Worm (Caenorhabditis elegans): ENCODE results near the gene B0284.3.
A peak's percentile ranks its signal among the peaks of the same experiment; 100 is the strongest.

The B0284.3 gene

DNA sequence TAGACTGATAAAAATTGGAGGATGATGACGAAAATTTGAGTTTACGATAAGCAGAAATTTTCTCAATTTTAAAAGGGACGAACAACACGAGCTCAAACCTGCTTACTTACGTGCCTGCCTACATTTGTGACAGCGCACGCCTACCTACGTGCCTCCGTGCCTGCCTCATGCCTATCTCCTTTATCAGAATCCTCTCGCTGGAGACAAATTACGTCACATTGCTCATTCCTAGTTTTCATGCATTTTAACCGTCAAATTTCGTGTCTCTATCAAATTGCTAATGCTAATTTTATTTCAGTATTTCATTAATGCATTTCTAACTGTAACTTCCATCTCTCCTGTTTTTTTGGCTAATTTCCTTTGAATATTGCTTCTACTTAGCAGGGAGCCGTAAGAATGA is 1.7 kb upstream of the B0284.3 start, which contains the start of gene pals-27:
Gene pals-27, plus strand, starts transcription at position 301 of the 400 bp plus-strand sequence.
- TF ChIP-seq lin-35 (GFP tag; optimal IDR thresholded peaks at IDR 0.05) = no peak
- no peak for TF ChIP-seq unc-30 (tag; optimal IDR thresholded peaks at IDR 0.05)
- TF ChIP-seq nhr-20 (tag; optimal IDR thresholded peaks at IDR 0.05) = no peak
- no peak for TF ChIP-seq unc-62 (GFP tag; optimal IDR thresholded peaks at IDR 0.05)
- no peak for TF ChIP-seq pqm-1 (tag; optimal IDR thresholded peaks at IDR 0.05)
- TF ChIP-seq elt-3 (tag; optimal IDR thresholded peaks at IDR 0.05) = no peak
- TF ChIP-seq nhr-90 (tag; optimal IDR thresholded peaks at IDR 0.05; ENCODE audit: poor library complexity) = no peak
- TF ChIP-seq fkh-4 (tag; optimal IDR thresholded peaks at IDR 0.05; ENCODE audit: borderline replicate concordance) = no peak
- TF ChIP-seq blmp-1 (tag; optimal IDR thresholded peaks at IDR 0.05) = no peak
- TF ChIP-seq snu-23 (GFP tag; optimal IDR thresholded peaks at IDR 0.05) = no peak
- TF ChIP-seq rnt-1 (tag; optimal IDR thresholded peaks at IDR 0.05) = no peak
- no peak for TF ChIP-seq egl-13 (tag; optimal IDR thresholded peaks at IDR 0.05)
- no peak for TF ChIP-seq dpl-1 (GFP tag; optimal IDR thresholded peaks at IDR 0.05)
- TF ChIP-seq nhr-71 (tag; optimal IDR thresholded peaks at IDR 0.05) = no peak
- TF ChIP-seq sox-4 (tag; optimal IDR thresholded peaks at IDR 0.05) = no peak

DNA sequence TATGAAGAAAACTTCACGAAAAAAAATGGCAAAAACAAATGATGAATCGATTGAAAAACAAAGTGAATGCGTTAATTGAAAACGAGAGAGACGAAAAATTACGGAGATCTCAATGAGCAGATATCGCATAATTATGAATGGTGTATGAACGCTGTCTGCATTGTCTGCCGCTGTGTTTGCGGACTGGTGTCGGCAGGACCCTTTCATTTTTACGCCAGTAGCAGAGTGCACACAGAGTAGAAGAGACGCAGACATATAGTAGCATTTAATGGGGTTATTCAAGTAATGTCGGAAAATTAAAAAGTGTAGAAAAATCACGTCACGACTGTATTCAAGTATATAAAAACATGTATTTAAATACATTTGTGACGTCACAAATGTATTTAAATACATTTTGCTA is 1.2 kb upstream of the B0284.3 start:
- TF ChIP-seq Y116A8C.19 (tag; optimal IDR thresholded peaks at IDR 0.05; ENCODE audit: borderline replicate concordance) (no peak), ceh-82 (tag; optimal IDR thresholded peaks at IDR 0.05) (peak in 1 of 3 experiments; percentile 43), nhr-11 (tag; optimal IDR thresholded peaks at IDR 0.05) (no peak), nhr-71 (tag; optimal IDR thresholded peaks at IDR 0.05) (no peak), elt-2 (tag; optimal IDR thresholded peaks at IDR 0.05) (no peak), C34B4.2 (tag; optimal IDR thresholded peaks at IDR 0.05) (no peak), efl-1 (optimal IDR thresholded peaks at IDR 0.05) (peak; percentile 51 to 53), efl-1 (GFP tag; optimal IDR thresholded peaks at IDR 0.05 in 1 of 2) (peak; percentile 52 to 90), skn-1 (tag; optimal IDR thresholded peaks at IDR 0.05) (no peak), nhr-76 (tag; optimal IDR thresholded peaks at IDR 0.05) (no peak), hlh-17 (GFP tag; optimal IDR thresholded peaks at IDR 0.05; ENCODE audit: borderline replicate concordance) (no peak), lin-15B (tag; optimal IDR thresholded peaks at IDR 0.05) (no peak), dpl-1 (GFP tag; optimal IDR thresholded peaks at IDR 0.05) (peak in 1 of 3 experiments; percentile 43), F16B12.6 (tag; optimal IDR thresholded peaks at IDR 0.05) (peak; percentile 78), lsy-2 (tag; optimal IDR thresholded peaks at IDR 0.05) (peak in 1 of 2 experiments; percentile 54), unc-62 (GFP tag; optimal IDR thresholded peaks at IDR 0.05) (no peak), lin-35 (GFP tag; optimal IDR thresholded peaks at IDR 0.05) (peak in 1 of 2 experiments; percentile 48), nhr-47 (tag; optimal IDR thresholded peaks at IDR 0.05) (no peak), nhr-19 (GFP tag; conservative IDR thresholded peaks at IDR 0.05) (peak; percentile 9; the same call in 1 of the 2 replicates), swsn-7 (tag; optimal IDR thresholded peaks at IDR 0.05) (peak; percentile 13), zip-4 (GFP tag; optimal IDR thresholded peaks at IDR 0.05) (no peak), blmp-1 (tag; optimal IDR thresholded peaks at IDR 0.05) (no peak), mep-1 (tag; optimal IDR thresholded peaks at IDR 0.05) (peak; percentile 42), fos-1 (tag; optimal IDR thresholded peaks at IDR 0.05) (no peak), unc-130 (tag; optimal IDR thresholded peaks at IDR 0.05) (no peak), ceh-90 (tag; optimal IDR thresholded peaks at IDR 0.05) (no peak), nhr-77 (tag; optimal IDR thresholded peaks at IDR 0.05) (no peak), rnt-1 (tag; optimal IDR thresholded peaks at IDR 0.05) (peak; percentile 42), mab-9 (GFP tag; IDR thresholded peaks at IDR 0.05) (no peak)

DNA sequence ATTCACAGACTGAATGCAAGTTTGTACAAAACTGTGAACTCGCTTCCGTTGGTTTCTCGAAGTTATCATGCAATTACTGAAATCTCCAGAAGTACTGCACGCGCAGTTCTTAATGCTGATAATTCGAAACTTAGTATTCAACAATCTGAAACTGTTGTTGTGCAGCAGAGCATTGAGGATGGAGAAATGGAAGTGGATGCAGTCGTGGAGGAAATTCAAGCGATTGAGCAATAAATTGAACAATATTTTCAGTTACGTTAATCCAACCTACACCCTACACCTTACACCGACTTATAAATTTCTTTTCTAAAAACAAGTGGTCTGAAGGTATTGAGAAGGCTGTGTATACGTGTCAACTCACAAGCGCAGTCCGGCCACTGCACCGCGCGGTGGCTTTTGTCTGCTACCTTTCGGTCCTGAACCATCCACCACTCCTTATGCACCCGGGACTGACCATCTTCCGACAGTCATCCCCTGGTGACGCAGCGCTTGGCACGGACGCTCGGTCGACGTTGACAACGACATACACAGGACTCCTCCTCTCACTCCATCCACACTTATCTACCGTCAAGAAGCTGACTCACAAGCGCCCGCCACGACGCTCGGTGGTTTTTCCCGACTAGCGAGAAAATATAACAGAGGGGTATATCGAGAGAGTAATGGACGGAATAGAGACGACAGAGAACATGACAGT is 870 bp downstream of the B0284.3 start:
- TF ChIP-seq nhr-47 (tag; optimal IDR thresholded peaks at IDR 0.05) (peak; percentile 56), lsy-2 (tag; optimal IDR thresholded peaks at IDR 0.05) (peak; percentile 30 to 65), dpl-1 (GFP tag; optimal IDR thresholded peaks at IDR 0.05) (peak in 1 of 3 experiments; percentile 5), skn-1 (tag; optimal IDR thresholded peaks at IDR 0.05) (peak; percentile 27), blmp-1 (tag; optimal IDR thresholded peaks at IDR 0.05) (peak; percentile 28), snu-23 (GFP tag; optimal IDR thresholded peaks at IDR 0.05) (peak; percentile 52), ceh-88 (GFP tag; IDR thresholded peaks at IDR 0.05) (peak; percentile 48; the same call in 1 of the 2 replicates), mep-1 (tag; optimal IDR thresholded peaks at IDR 0.05) (peak; percentile 50), pax-3 (tag; optimal IDR thresholded peaks at IDR 0.05) (peak; percentile 13), lir-3 (tag; optimal IDR thresholded peaks at IDR 0.05; ENCODE audit: poor library complexity) (peak; percentile 8), dsc-1 (tag; optimal IDR thresholded peaks at IDR 0.05) (peak; percentile 25), lin-35 (GFP tag; optimal IDR thresholded peaks at IDR 0.05) (peak in 1 of 2 experiments; percentile 21), fkh-8 (tag; optimal IDR thresholded peaks at IDR 0.05) (peak; percentile 29), irx-1 (tag; optimal IDR thresholded peaks at IDR 0.05) (peak; percentile 19), nhr-90 (tag; optimal IDR thresholded peaks at IDR 0.05; ENCODE audit: poor library complexity) (peak; percentile 56), tbx-2 (tag; optimal IDR thresholded peaks at IDR 0.05) (peak; percentile 23), xbp-1 (tag; optimal IDR thresholded peaks at IDR 0.05) (peak; percentile 25), nhr-85 (tag) (peak; percentile 56)
